Fruit fly (Drosophila melanogaster) ovary, adult (tissue): ENCODE measurements around the gene CG42591.

Experiments used
- CG17801 ChIP-seq: fragments of 200-800 bp; optimal IDR thresholded peaks from 2 replicates; lab custom pipeline; 2019; ENCODE audit warnings: missing biosample characterization, mild to moderate bottlenecking, missing genetic modification characterization, moderate library complexity; ENCODE audit not compliant: partially characterized antibody

CG42591 gene

dm6 chr3L:8058190-8058997 is 11.4 kb downstream of the CG42591 start, which contains the start of gene bip1:
Gene bip1 (minus strand): TSS chr3L:8058713.
- TF ChIP-seq CG17801 (GFP tag; lab: Kevin White, UChicago): no peak

- TF ChIP-seq CG17801 (GFP tag; lab: Kevin White, UChicago): no peak
Observed at dm6 chr3L:8057823-8058189, 12.0 kb downstream of the CG42591 start.

dm6 chr3L:8057423-8057822 is 12.3 kb downstream of the CG42591 start:
- TF ChIP-seq CG17801 (GFP tag; lab: Kevin White, UChicago): no peak

- TF ChIP-seq CG17801 (GFP tag; lab: Kevin White, UChicago): peak; percentile 52
Observed at dm6 chr3L:8056740-8057253, 13.0 kb downstream of the CG42591 start.

dm6 chr3L:8056325-8056724 is 13.4 kb downstream of the CG42591 start:
- TF ChIP-seq CG17801 (GFP tag; lab: Kevin White, UChicago): no peak

dm6 chr3L:8044867-8045362 is 24.8 kb downstream of the CG42591 start:
- TF ChIP-seq CG17801 (GFP tag; lab: Kevin White, UChicago): no peak

dm6 chr3L:8043622-8044021 is 26.1 kb downstream of the CG42591 start:
- TF ChIP-seq CG17801 (GFP tag; lab: Kevin White, UChicago): no peak

dm6 chr3L:8041461-8042110 is 28.2 kb downstream of the CG42591 start:
- no peak for TF ChIP-seq CG17801 (GFP tag; lab: Kevin White, UChicago)

dm6 chr3L:8039119-8039518 is 30.6 kb downstream of the CG42591 start:
- no peak for TF ChIP-seq CG17801 (GFP tag; lab: Kevin White, UChicago)

- no peak for TF ChIP-seq CG17801 (GFP tag; lab: Kevin White, UChicago)
Observed at dm6 chr3L:8037693-8038092, 32.1 kb downstream of the CG42591 start.

dm6 chr3L:8033776-8034175 is 36.0 kb downstream of the CG42591 start:
- no peak for TF ChIP-seq CG17801 (GFP tag; lab: Kevin White, UChicago)

- TF ChIP-seq CG17801 (GFP tag; lab: Kevin White, UChicago): no peak
Observed at dm6 chr3L:8033088-8033487, 36.7 kb downstream of the CG42591 start.

dm6 chr3L:8031461-8031860 is 38.3 kb downstream of the CG42591 start:
- no peak for TF ChIP-seq CG17801 (GFP tag; lab: Kevin White, UChicago)

- no peak for TF ChIP-seq CG17801 (GFP tag; lab: Kevin White, UChicago)
Observed at dm6 chr3L:8029194-8029747, 40.5 kb downstream of the CG42591 start.

dm6 chr3L:8028493-8029193 is 41.1 kb downstream of the CG42591 start:
- TF ChIP-seq CG17801 (GFP tag; lab: Kevin White, UChicago): no peak
